Fruit fly (Drosophila melanogaster): ENCODE measurements around the gene CG13622.
A peak's percentile ranks its signal among the peaks of the same experiment; 100 is the strongest.

The CG13622 gene

DNA sequence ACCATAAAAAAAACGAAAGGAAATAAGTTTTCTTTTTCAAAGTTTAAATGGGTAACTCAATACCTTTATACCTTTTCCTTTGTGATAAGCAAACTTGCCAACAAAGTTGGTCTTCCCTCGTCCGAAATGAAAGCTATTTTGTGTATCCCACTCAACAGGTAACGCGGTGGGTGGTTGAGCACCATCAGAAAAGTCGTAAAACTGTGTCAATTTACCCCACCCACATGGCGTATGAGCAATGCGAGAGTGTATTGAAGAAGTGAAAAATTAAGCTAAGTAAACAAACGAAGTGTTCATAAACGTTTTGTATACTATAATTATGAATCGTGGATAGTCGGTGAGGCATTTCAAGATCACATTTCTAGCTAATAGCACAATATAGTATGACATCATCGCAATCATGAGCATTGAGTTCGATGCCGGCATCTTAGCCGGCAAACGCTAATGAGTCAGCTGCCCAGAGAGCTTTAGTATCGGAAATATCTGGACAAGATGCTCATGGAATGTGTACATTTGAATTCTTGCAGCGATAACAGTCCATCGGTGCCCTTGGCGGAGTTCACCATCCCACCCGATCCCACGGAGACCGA lies 27.4 kb upstream of the CG13622 start:
- no peak for TF ChIP-seq tj (GFP tag; optimal IDR thresholded peaks at IDR 0.05)
- no peak for TF ChIP-seq CG5204 (GFP tag; optimal IDR thresholded peaks at IDR 0.05)
- no peak for TF ChIP-seq Hr96 (GFP tag; optimal IDR thresholded peaks at IDR 0.05)

- TF ChIP-seq ovo (GFP tag; optimal IDR thresholded peaks at IDR 0.05), result no peak
- no peak for TF ChIP-seq Crg-1 (GFP tag; optimal IDR thresholded peaks at IDR 0.05)
- no peak for TF ChIP-seq CG7045 (GFP tag; optimal IDR thresholded peaks at IDR 0.05)
- TF ChIP-seq bab1 (GFP tag; optimal IDR thresholded peaks at IDR 0.05), result no peak
- TF ChIP-seq CG1620 (GFP tag; optimal IDR thresholded peaks at IDR 0.05), result no peak
Observed at dm6 chr3R:24549834-24550233, 26.4 kb upstream of the CG13622 start.

dm6 chr3R:24548832-24549231 lies 25.4 kb upstream of the CG13622 start:
- TF ChIP-seq CG7045 (GFP tag; optimal IDR thresholded peaks at IDR 0.05) (no peak), cic (GFP tag; optimal IDR thresholded peaks at IDR 0.05) (peak; percentile 31)

DNA sequence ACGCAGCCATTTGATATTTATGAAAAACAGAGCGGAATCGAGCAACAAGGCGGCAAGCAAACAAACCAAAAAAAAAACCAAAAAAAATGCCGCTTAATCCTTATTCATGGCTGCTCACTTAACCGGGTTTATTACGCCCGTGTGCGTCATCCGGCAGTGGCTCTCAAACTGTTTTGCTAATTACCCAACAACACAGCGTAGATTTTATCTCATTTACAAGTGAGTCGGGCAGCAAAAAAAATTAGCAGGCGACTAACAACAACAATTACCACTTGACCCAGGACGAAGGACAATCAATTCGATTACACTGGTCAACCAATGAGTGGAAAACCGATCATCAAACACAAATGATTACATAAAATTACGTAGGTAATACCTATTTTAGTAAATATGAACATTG lies 24.7 kb upstream of the CG13622 start:
- TF ChIP-seq Clk (GFP tag; optimal IDR thresholded peaks at IDR 0.05) (no peak), CG1620 (GFP tag; optimal IDR thresholded peaks at IDR 0.05) (no peak), Hr96 (GFP tag; optimal IDR thresholded peaks at IDR 0.05) (no peak), toe (GFP tag; optimal IDR thresholded peaks at IDR 0.05) (no peak), Crg-1 (GFP tag; optimal IDR thresholded peaks at IDR 0.05) (no peak), CG5204 (GFP tag; optimal IDR thresholded peaks at IDR 0.05) (no peak)

DNA sequence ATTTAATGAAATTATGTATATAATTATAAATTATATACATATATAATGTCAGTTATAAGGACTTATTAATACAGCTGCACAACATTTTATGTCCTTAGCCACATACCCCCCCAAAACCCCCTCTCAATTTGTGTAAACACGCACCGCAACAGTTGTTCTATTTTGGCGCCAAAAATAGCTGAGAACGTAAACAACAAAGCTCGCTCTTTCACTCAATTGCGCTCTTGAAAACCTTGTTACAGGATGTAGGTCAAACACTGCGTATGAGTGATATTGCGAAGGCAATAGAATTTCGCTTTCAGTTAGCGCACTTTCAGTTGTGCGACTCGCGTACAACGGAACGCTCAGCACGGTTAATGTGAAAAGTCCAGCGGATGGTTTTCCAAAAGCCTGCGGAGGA lies 20.9 kb upstream of the CG13622 start, which contains the start of gene Esyt2:
Gene Esyt2 (plus strand): TSS at position 332 of the 400 bp plus-strand sequence.
- TF ChIP-seq CG5204 (GFP tag; optimal IDR thresholded peaks at IDR 0.05), result no peak
- TF ChIP-seq CG11617 (GFP tag; optimal IDR thresholded peaks at IDR 0.05), result no peak
- TF ChIP-seq ovo (GFP tag; optimal IDR thresholded peaks at IDR 0.05), result no peak
- TF ChIP-seq cic (GFP tag; optimal IDR thresholded peaks at IDR 0.05), result no peak
- TF ChIP-seq CG14711 (tag; optimal IDR thresholded peaks at IDR 0.05), result no peak
- TF ChIP-seq CG33017 (tag; optimal IDR thresholded peaks at IDR 0.05), result no peak
- TF ChIP-seq CG7045 (GFP tag; optimal IDR thresholded peaks at IDR 0.05), result no peak
- no peak for TF ChIP-seq tj (GFP tag; optimal IDR thresholded peaks at IDR 0.05)
- TF ChIP-seq cnc (optimal IDR thresholded peaks at IDR 0.05), result no peak

dm6 chr3R:24543676-24544277 lies 20.3 kb upstream of the CG13622 start, which contains the start of gene Cftr:
Gene Cftr, minus strand, starts transcription at chr3R:24543914.
- TF ChIP-seq ovo (GFP tag; optimal IDR thresholded peaks at IDR 0.05), result peak; percentile 37
- peak; percentile 69 for TF ChIP-seq CG33017 (tag; optimal IDR thresholded peaks at IDR 0.05)
- TF ChIP-seq CG1620 (GFP tag; optimal IDR thresholded peaks at IDR 0.05), result peak; percentile 89
- TF ChIP-seq toe (GFP tag; optimal IDR thresholded peaks at IDR 0.05), result peak; percentile 79
- TF ChIP-seq pad (GFP tag; optimal IDR thresholded peaks at IDR 0.05), result peak; percentile 92
- TF ChIP-seq CG7045 (GFP tag; optimal IDR thresholded peaks at IDR 0.05), result peak; percentile 68
- TF ChIP-seq cnc (optimal IDR thresholded peaks at IDR 0.05), result peak; percentile 96
- TF ChIP-seq Hr96 (GFP tag; optimal IDR thresholded peaks at IDR 0.05), result peak; percentile 68
- peak; percentile 80 for TF ChIP-seq CG12768 (GFP tag; optimal IDR thresholded peaks at IDR 0.05)
- TF ChIP-seq CG5204 (GFP tag; optimal IDR thresholded peaks at IDR 0.05), result peak; percentile 61
- peak; percentile 77 for TF ChIP-seq CG7101 (tag; optimal IDR thresholded peaks at IDR 0.05)
- peak; percentile 57 for TF ChIP-seq CG11617 (GFP tag; optimal IDR thresholded peaks at IDR 0.05)
- TF ChIP-seq Crg-1 (GFP tag; optimal IDR thresholded peaks at IDR 0.05), result peak; percentile 86
- peak; percentile 37 for TF ChIP-seq Clk (GFP tag; optimal IDR thresholded peaks at IDR 0.05)
- peak; percentile 98 for TF ChIP-seq Mnt (GFP tag; optimal IDR thresholded peaks at IDR 0.05)
- TF ChIP-seq bab1 (GFP tag; optimal IDR thresholded peaks at IDR 0.05), result peak; percentile 67
- peak; percentile 94 for TF ChIP-seq kay (GFP tag; ENCODE audit: borderline replicate concordance)
- peak; percentile 66 for TF ChIP-seq CG14711 (tag; optimal IDR thresholded peaks at IDR 0.05)
- peak; percentile 87 for TF ChIP-seq tj (GFP tag; optimal IDR thresholded peaks at IDR 0.05)
- peak; percentile 74 for TF ChIP-seq cic (GFP tag; optimal IDR thresholded peaks at IDR 0.05)

- peak; percentile 86 for TF ChIP-seq CG12768 (GFP tag; optimal IDR thresholded peaks at IDR 0.05)
- TF ChIP-seq CG7045 (GFP tag; optimal IDR thresholded peaks at IDR 0.05), result peak; percentile 86
- TF ChIP-seq CG5204 (GFP tag; optimal IDR thresholded peaks at IDR 0.05), result peak; percentile 94
- TF ChIP-seq Mnt (GFP tag; optimal IDR thresholded peaks at IDR 0.05), result no peak
- peak; percentile 63 for TF ChIP-seq Clk (GFP tag; optimal IDR thresholded peaks at IDR 0.05)
- no peak for TF ChIP-seq cnc (optimal IDR thresholded peaks at IDR 0.05)
- peak; percentile 94 for TF ChIP-seq CG7101 (tag; optimal IDR thresholded peaks at IDR 0.05)
- peak; percentile 86 for TF ChIP-seq toe (GFP tag; optimal IDR thresholded peaks at IDR 0.05)
- TF ChIP-seq CG11617 (GFP tag; optimal IDR thresholded peaks at IDR 0.05), result peak; percentile 85
- TF ChIP-seq CG14711 (tag; optimal IDR thresholded peaks at IDR 0.05), result peak; percentile 82
- peak; percentile 48 for TF ChIP-seq bab1 (GFP tag; optimal IDR thresholded peaks at IDR 0.05)
- peak; percentile 72 for TF ChIP-seq cic (GFP tag; optimal IDR thresholded peaks at IDR 0.05)
- peak; percentile 89 for TF ChIP-seq Hr96 (GFP tag; optimal IDR thresholded peaks at IDR 0.05)
- peak; percentile 94 for TF ChIP-seq kay (GFP tag; ENCODE audit: borderline replicate concordance)
- TF ChIP-seq CG1620 (GFP tag; optimal IDR thresholded peaks at IDR 0.05), result peak; percentile 91
- TF ChIP-seq Crg-1 (GFP tag; optimal IDR thresholded peaks at IDR 0.05), result peak; percentile 90
- TF ChIP-seq pad (GFP tag; optimal IDR thresholded peaks at IDR 0.05), result peak; percentile 97
- TF ChIP-seq tj (GFP tag; optimal IDR thresholded peaks at IDR 0.05), result peak; percentile 44
- peak; percentile 70 for TF ChIP-seq ovo (GFP tag; optimal IDR thresholded peaks at IDR 0.05)
- peak; percentile 95 for TF ChIP-seq CG33017 (tag; optimal IDR thresholded peaks at IDR 0.05)
Observed at dm6 chr3R:24543033-24543675, 19.7 kb upstream of the CG13622 start.
